Worm (Caenorhabditis elegans): ENCODE measurements around the gene srg-1.
A peak's percentile ranks its signal among the peaks of the same experiment; 100 is the strongest.

The srg-1 gene

DNA sequence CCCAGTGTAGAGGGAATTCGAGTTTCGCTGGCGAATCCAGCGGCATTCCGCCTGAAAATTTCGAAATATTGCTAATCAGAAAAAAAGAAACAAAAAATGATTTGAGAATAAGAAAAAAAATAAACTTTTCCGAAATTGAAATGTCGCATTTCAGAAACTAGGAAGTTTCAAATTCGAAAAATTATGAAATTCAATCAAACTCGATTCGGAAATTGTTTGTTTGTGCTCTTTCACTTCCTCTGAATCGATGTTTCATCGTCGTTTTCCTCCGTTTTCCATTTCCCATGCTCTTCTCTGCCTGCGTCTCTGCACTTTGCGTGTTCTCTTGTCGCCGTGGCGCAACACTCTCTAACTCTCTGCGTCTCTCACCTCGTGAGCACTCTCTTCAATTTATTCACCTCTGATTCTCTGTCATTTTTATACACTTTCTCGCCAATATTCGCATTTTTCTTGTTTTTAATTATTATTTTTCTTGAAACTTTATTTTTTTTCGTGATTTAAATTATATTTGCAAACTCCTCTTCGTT lies 20.2 kb upstream of the srg-1 start, which contains the start of gene C18F10.7 (continued):
- no peak for TF ChIP-seq dve-1 (tag; optimal IDR thresholded peaks at IDR 0.05; ENCODE audit: insufficient read depth)
- TF ChIP-seq ZK546.5 (tag; optimal IDR thresholded peaks at IDR 0.05): no peak
- TF ChIP-seq nhr-11 (tag; optimal IDR thresholded peaks at IDR 0.05): no peak
- TF ChIP-seq daf-12 (tag; optimal IDR thresholded peaks at IDR 0.05): no peak
- no peak for TF ChIP-seq egl-43 (GFP tag; IDR thresholded peaks at IDR 0.05)
- peak; percentile 94 for TF ChIP-seq aha-1 (tag)
- no peak for TF ChIP-seq ceh-32 (tag; optimal IDR thresholded peaks at IDR 0.05; ENCODE audit: poor library complexity)
- TF ChIP-seq nhr-76 (tag; optimal IDR thresholded peaks at IDR 0.05): no peak
- TF ChIP-seq unc-130 (GFP tag; optimal IDR thresholded peaks at IDR 0.05): peak; percentile 61
- TF ChIP-seq nhr-28 (tag; optimal IDR thresholded peaks at IDR 0.05): peak; percentile 25
- TF ChIP-seq rbr-2 (tag; optimal IDR thresholded peaks at IDR 0.05): peak; percentile 34
- TF ChIP-seq dmd-8 (GFP tag; IDR thresholded peaks at IDR 0.05): no peak
- TF ChIP-seq saeg-2 (GFP tag; IDR thresholded peaks at IDR 0.05): no peak
- TF ChIP-seq R02D3.7 (tag; optimal IDR thresholded peaks at IDR 0.05): no peak
- TF ChIP-seq F26F4.8 (GFP tag; conservative IDR thresholded peaks at IDR 0.05): no peak
- TF ChIP-seq fkh-10 (GFP tag; optimal IDR thresholded peaks at IDR 0.05): peak; percentile 9
- TF ChIP-seq D1046.2 (GFP tag; IDR thresholded peaks at IDR 0.05): no peak
- TF ChIP-seq ctbp-1 (GFP tag; IDR thresholded peaks at IDR 0.05): no peak
- TF ChIP-seq nhr-41 (GFP tag; IDR thresholded peaks at IDR 0.05): no peak
- TF ChIP-seq ces-1 (GFP tag; optimal IDR thresholded peaks at IDR 0.05): no peak
- no peak for TF ChIP-seq daf-8 (GFP tag; IDR thresholded peaks at IDR 0.05)
- no peak for TF ChIP-seq fos-1 (tag; optimal IDR thresholded peaks at IDR 0.05)
- peak; percentile 84 to 94 for TF ChIP-seq mdl-1 (tag; optimal IDR thresholded peaks at IDR 0.05)
- TF ChIP-seq ztf-7 (tag; optimal IDR thresholded peaks at IDR 0.05): no peak
- no peak for TF ChIP-seq cey-2 (tag; optimal IDR thresholded peaks at IDR 0.05; ENCODE audit: borderline replicate concordance, insufficient read depth)
- TF ChIP-seq spr-3 (GFP tag; optimal IDR thresholded peaks at IDR 0.05): no peak
- no peak for TF ChIP-seq nhr-10 (tag; optimal IDR thresholded peaks at IDR 0.05)
- peak; percentile 21 for TF ChIP-seq nhr-6 (tag; optimal IDR thresholded peaks at IDR 0.05)
- peak in 1 of 2 experiments; percentile 45 for TF ChIP-seq lsy-2 (tag; optimal IDR thresholded peaks at IDR 0.05)
- TF ChIP-seq Y48G9A.11 (GFP tag; IDR thresholded peaks at IDR 0.05): peak; percentile 53
- no peak for TF ChIP-seq ceh-62 (tag; optimal IDR thresholded peaks at IDR 0.05)
- no peak for TF ChIP-seq daf-19 (GFP tag; conservative IDR thresholded peaks at IDR 0.05)
- TF ChIP-seq ceh-28 (tag; optimal IDR thresholded peaks at IDR 0.05): no peak
- TF ChIP-seq lin-1 (GFP tag; IDR thresholded peaks at IDR 0.05): no peak
- TF ChIP-seq ceh-82 (tag; optimal IDR thresholded peaks at IDR 0.05): no peak
- no peak for TF ChIP-seq F44E2.7 (GFP tag; IDR thresholded peaks at IDR 0.05)
- no peak for TF ChIP-seq skn-1 (tag; optimal IDR thresholded peaks at IDR 0.05)
- TF ChIP-seq lin-13 (GFP tag; optimal IDR thresholded peaks at IDR 0.05): no peak
- TF ChIP-seq lin-15B (tag; optimal IDR thresholded peaks at IDR 0.05): no peak
- no peak for TF ChIP-seq pqm-1 (tag; optimal IDR thresholded peaks at IDR 0.05)
- no peak for TF ChIP-seq F37D6.2 (tag; optimal IDR thresholded peaks at IDR 0.05)
- no peak for TF ChIP-seq F10B5.3 (tag; optimal IDR thresholded peaks at IDR 0.05)
- no peak for TF ChIP-seq daf-16 (GFP tag; optimal IDR thresholded peaks at IDR 0.05)
- no peak for TF ChIP-seq daf-16 (tag; optimal IDR thresholded peaks at IDR 0.05)
- TF ChIP-seq spr-1 (tag; optimal IDR thresholded peaks at IDR 0.05): peak; percentile 13
- no peak for TF ChIP-seq lim-7 (GFP tag; IDR thresholded peaks at IDR 0.05)
- no peak for TF ChIP-seq T26A8.4 (GFP tag; IDR thresholded peaks at IDR 0.05)
- TF ChIP-seq Y5F2A.4 (GFP tag; optimal IDR thresholded peaks at IDR 0.05): no peak
- TF ChIP-seq dmd-6 (GFP tag; IDR thresholded peaks at IDR 0.05): peak; percentile 18; the same call in 1 of the 2 replicates
- no peak for TF ChIP-seq ztf-11 (tag; optimal IDR thresholded peaks at IDR 0.05)
- TF ChIP-seq zip-2 (tag; optimal IDR thresholded peaks at IDR 0.05): no peak
- TF ChIP-seq nhr-48 (tag; optimal IDR thresholded peaks at IDR 0.05): no peak
- no peak for TF ChIP-seq zfp-3 (GFP tag; conservative IDR thresholded peaks at IDR 0.05)
